Worm (Caenorhabditis elegans) whole organism, early embryonic: ENCODE data around the gene K04C2.3.

Experiments
- B0310.2 ChIP-seq: sonication (generic microtip); optimal IDR thresholded peaks from 2 replicates; lab custom pipeline; 2016; ENCODE audit warnings: mild to moderate bottlenecking, missing genetic modification characterization, missing compliant biosample characterization
- F13C5.2 ChIP-seq: sonication (generic microtip); optimal IDR thresholded peaks from 2 replicates; lab custom pipeline; 2017; ENCODE audit warnings: mild to moderate bottlenecking, missing genetic modification characterization, inconsistent platforms, missing compliant biosample characterization
- aly-1 ChIP-seq: sonication (generic microtip); optimal IDR thresholded peaks from 2 replicates; lab custom pipeline; 2016; ENCODE audit warnings: missing genetic modification characterization, missing compliant biosample characterization
- ama-1 ChIP-seq: fragments of 150-350 bp; optimal IDR thresholded peaks from 2 replicates; lab custom pipeline; 2014
- ceh-13 ChIP-seq: fragments of 200-800 bp; sonication (Bioruptor generic); optimal IDR thresholded peaks from 2 replicates; lab custom pipeline; 2018; ENCODE audit warnings: mild to moderate bottlenecking, missing genetic modification characterization, missing compliant biosample characterization
- ceh-36 ChIP-seq: sonication (generic microtip); optimal IDR thresholded peaks from 2 replicates; lab custom pipeline; 2016; ENCODE audit warnings: missing genetic modification characterization, inconsistent platforms, missing compliant biosample characterization
- ets-7 ChIP-seq: sonication (generic microtip); optimal IDR thresholded peaks from 2 replicates; lab custom pipeline; 2016; ENCODE audit warnings: missing genotype, missing genetic modification characterization, missing compliant biosample characterization
- hmbx-1 ChIP-seq: sonication (generic microtip); optimal IDR thresholded peaks from 2 replicates; lab custom pipeline; 2016; ENCODE audit warnings: mild to moderate bottlenecking, missing genetic modification characterization, missing compliant biosample characterization
- hmg-4 ChIP-seq: fragments of 200-800 bp; sonication (Bioruptor generic); optimal IDR thresholded peaks from 2 replicates; lab custom pipeline; 2018; ENCODE audit warnings: mild to moderate bottlenecking, missing genetic modification characterization, missing compliant biosample characterization
- hnd-1 ChIP-seq: sonication (generic microtip); optimal IDR thresholded peaks from 2 replicates; lab custom pipeline; 2016; ENCODE audit warnings: missing genetic modification characterization, missing compliant biosample characterization
- pes-1 ChIP-seq: fragments of 200-800 bp; sonication (Bioruptor generic); IDR thresholded peaks from 2 replicates; pipeline ENCODE4 v1.3.6; 2022; ENCODE audit warnings: missing genetic modification reagents, missing genetic modification characterization, missing compliant biosample characterization
- scrt-1 ChIP-seq: fragments of 200-800 bp; sonication (Bioruptor generic); IDR thresholded peaks from 2 replicates; pipeline ENCODE4 v1.3.6; 2022; ENCODE audit warnings: missing genetic modification characterization, missing compliant biosample characterization
- sea-1 ChIP-seq: fragments of 200-800 bp; sonication (Bioruptor generic); conservative IDR thresholded peaks from 2 replicates; pipeline ENCODE4 v1.3.6; 2022; ENCODE audit warnings: missing genetic modification characterization, missing compliant biosample characterization
- tbx-11 ChIP-seq: fragments of 200-800 bp; sonication (Bioruptor generic); IDR thresholded peaks from 2 replicates; pipeline ENCODE4 v1.3.6; 2022; ENCODE audit warnings: missing genetic modification characterization, missing compliant biosample characterization
- tbx-37 ChIP-seq: fragments of 200-800 bp; sonication (Bioruptor generic); conservative IDR thresholded peaks from 2 replicates; pipeline ENCODE4 v1.3.6; 2022; ENCODE audit warnings: missing genetic modification reagents, missing genetic modification characterization, missing compliant biosample characterization
- tra-4 ChIP-seq: sonication (generic microtip); optimal IDR thresholded peaks from 2 replicates; lab custom pipeline; 2017; ENCODE audit warnings: missing genetic modification characterization, missing compliant biosample characterization

The K04C2.3 gene

DNA sequence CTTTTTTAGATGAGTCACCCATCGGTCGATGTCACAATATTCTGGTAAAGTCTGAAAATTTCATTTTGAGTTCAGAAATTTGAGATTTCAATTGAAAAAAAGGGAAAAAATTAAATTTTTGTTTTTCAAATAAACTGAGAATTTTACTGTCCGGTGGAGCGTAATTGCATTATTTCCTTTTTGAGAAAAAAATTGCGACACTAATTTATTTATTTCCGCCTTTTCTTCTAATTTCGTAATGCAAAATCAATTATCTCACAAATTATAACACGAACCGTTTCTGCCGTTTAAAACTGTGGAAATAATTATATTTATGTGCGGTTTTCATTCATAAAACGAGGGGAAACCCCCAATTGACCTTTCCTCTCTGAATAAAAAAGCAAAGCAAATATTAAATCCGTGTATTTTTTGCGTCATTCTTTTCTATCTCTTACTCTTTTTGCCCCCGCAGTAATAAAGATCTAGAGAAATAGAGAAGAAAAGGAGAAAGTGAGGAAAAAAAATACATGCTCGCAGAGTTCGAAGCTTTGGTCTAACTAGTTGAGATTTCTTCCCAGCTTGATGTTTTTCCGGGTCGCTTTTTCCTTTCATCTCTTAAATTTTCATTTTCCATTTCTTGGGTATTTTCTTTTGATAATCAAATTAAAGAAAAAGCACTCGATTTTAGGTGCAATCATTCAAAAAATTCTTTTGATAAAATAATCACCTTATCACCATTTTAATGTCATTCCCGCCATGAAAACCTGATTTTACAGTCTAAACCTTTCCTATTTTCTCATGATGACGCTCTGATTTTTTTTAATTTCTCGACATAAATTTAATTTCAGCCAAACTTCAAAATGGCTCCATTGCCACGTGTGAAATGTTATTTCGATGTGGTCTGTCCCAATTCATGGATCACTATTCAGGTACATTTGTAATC, 30.4 kb downstream of the K04C2.3 start, which contains the start of the genes brc-2 and T07E3.3:
Gene brc-2 (minus strand): TSS at position 51 of the 922 bp plus-strand sequence.
Gene T07E3.3 (plus strand): TSS at position 822 of the 922 bp plus-strand sequence.
- no peak for TF ChIP-seq scrt-1 (GFP tag; lab: Robert Waterston, UW)
- TF ChIP-seq ceh-36 (tag; lab: Kevin White, UChicago) = no peak
- TF ChIP-seq ama-1 (lab: Kevin White, UChicago) = no peak
- TF ChIP-seq hmg-4 = no peak
- no peak for TF ChIP-seq hnd-1 (tag; lab: Kevin White, UChicago)
- no peak for TF ChIP-seq B0310.2
- no peak for TF ChIP-seq ceh-13
- no peak for TF ChIP-seq sea-1
- TF ChIP-seq pes-1 (GFP tag; lab: Robert Waterston, UW) = no peak
- no peak for TF ChIP-seq hmbx-1 (tag; lab: Kevin White, UChicago)
- TF ChIP-seq tra-4 (tag; lab: Kevin White, UChicago) = no peak
- TF ChIP-seq tbx-11 (GFP tag; lab: Robert Waterston, UW) = no peak
- no peak for TF ChIP-seq ets-7 (tag; lab: Kevin White, UChicago)

DNA sequence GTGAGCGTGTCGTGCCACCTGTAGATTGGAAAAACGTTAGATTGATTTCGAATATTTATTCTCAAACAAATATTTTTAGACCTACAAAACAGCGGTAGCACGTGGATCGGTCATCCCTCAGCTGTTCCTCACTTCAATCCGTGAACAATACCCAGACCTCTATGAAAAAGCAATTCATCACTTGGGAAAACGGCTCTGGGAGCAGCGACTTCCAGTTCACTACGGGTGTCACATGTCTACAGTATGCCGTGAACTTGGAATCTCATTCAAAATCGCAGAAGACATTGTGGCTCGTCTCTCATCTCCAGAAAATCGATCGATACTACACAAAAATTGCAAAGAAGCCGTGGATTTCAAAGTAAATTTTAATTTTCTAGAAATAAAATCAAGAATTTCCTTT, 31.6 kb downstream of the K04C2.3 start:
- TF ChIP-seq tbx-37 (GFP tag; lab: Robert Waterston, UW) = no peak
- TF ChIP-seq hmg-4 = no peak
- TF ChIP-seq tbx-11 (GFP tag; lab: Robert Waterston, UW) = no peak
- no peak for TF ChIP-seq hmbx-1 (tag; lab: Kevin White, UChicago)
- TF ChIP-seq scrt-1 (GFP tag; lab: Robert Waterston, UW) = no peak
- TF ChIP-seq ceh-13 = no peak
- no peak for TF ChIP-seq sea-1
- no peak for TF ChIP-seq F13C5.2
- no peak for TF ChIP-seq aly-1 (tag; lab: Kevin White, UChicago)
- no peak for TF ChIP-seq tra-4 (tag; lab: Kevin White, UChicago)
- TF ChIP-seq hnd-1 (tag; lab: Kevin White, UChicago) = no peak
- TF ChIP-seq pes-1 (GFP tag; lab: Robert Waterston, UW) = no peak
- no peak for TF ChIP-seq B0310.2
- no peak for TF ChIP-seq ets-7 (tag; lab: Kevin White, UChicago)
- no peak for TF ChIP-seq ama-1 (lab: Kevin White, UChicago)

DNA sequence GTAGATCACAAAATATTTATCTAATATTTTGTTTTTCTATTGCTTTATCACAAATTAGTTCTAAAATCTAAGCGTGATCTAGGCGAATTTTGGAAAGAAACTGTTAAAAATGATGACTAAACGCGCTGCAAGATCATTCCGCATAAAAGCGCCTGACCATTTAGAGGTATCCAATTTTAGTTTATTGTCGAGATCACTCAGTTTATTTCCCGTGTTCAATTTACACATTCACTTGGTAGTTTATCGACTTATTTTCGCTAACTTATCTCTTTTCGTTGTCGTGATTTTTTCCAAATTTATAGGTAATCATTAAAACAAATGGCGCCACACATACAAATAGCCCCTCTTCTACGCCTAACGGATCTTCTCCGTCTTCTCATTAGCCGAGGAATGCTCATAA, 33.5 kb downstream of the K04C2.3 start, which contains the start of gene T07E3.2:
Gene T07E3.2 (plus strand): TSS at position 301 of the 400 bp plus-strand sequence.
- TF ChIP-seq ama-1 (lab: Kevin White, UChicago) = no peak

DNA sequence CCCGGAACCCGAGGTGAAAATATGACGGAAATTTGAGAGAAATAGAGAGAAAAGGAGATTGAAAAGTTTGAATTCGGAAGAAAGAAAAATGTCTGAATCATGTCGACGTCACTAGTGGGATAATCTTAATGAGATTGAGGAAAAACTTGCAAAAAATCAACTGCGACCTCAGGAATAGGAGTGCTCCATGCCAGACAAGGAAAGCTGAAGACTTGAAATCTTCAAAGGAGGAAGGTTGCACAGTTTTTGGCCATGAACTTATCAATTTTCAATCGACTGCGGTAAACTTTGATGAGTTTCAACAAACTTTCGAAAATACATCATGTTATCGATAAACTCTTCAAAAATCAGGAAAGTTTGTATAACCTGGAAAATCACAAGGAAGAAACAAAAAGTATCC, 39.5 kb downstream of the K04C2.3 start, which contains the start of gene pdf-1:
Gene pdf-1 (minus strand): TSS at position 101 of the 400 bp plus-strand sequence.
- no peak for TF ChIP-seq tbx-11 (GFP tag; lab: Robert Waterston, UW)
- no peak for TF ChIP-seq B0310.2
- no peak for TF ChIP-seq F13C5.2
- TF ChIP-seq ets-7 (tag; lab: Kevin White, UChicago) = no peak
- no peak for TF ChIP-seq hmg-4

DNA sequence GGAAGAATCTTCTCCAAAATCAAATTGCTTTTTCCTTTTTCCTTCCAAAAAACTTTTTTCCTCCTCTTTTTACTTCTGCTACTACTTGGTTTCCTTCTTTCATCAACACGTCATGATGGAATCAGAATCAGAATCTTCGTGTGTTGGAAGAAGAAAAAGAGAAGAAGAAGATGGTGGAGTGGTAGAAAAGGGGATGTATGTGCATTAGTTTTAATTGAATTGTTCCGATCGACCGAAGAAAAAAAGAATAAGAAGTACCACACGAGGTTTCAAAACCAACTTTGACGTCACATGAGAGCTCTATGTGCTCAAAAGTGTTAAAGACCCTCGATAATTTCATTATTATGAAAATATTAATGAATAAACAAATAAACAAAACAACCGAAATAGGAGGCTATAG, 42.0 kb downstream of the K04C2.3 start:
- no peak for TF ChIP-seq sea-1
- no peak for TF ChIP-seq tra-4 (tag; lab: Kevin White, UChicago)
- no peak for TF ChIP-seq hnd-1 (tag; lab: Kevin White, UChicago)
- TF ChIP-seq F13C5.2 = no peak
- TF ChIP-seq ama-1 (lab: Kevin White, UChicago) = no peak
- TF ChIP-seq pes-1 (GFP tag; lab: Robert Waterston, UW) = no peak
- no peak for TF ChIP-seq ceh-36 (tag; lab: Kevin White, UChicago)
- no peak for TF ChIP-seq B0310.2
